Worm (Caenorhabditis elegans) whole organism, L4/young adult: Measurements from ENCODE around the gene T11G6.4.

Experiments used
- W03F9.2 ChIP-seq: fragments of 150-350 bp; optimal IDR thresholded peaks from 2 replicates; lab custom pipeline; 2014; ENCODE audit warnings: missing biosample characterization, missing genetic modification characterization
- dao-5 ChIP-seq: sonication (generic microtip); optimal IDR thresholded peaks from 2 replicates; lab custom pipeline; 2016; ENCODE audit warnings: missing genotype, missing genetic modification characterization, moderate library complexity, missing compliant biosample characterization
- him-1 ChIP-seq: sonication (generic microtip); optimal IDR thresholded peaks from 2 replicates; lab custom pipeline; 2016; ENCODE audit warnings: missing genotype, missing genetic modification reagents, missing genetic modification characterization, missing compliant biosample characterization

DNA sequence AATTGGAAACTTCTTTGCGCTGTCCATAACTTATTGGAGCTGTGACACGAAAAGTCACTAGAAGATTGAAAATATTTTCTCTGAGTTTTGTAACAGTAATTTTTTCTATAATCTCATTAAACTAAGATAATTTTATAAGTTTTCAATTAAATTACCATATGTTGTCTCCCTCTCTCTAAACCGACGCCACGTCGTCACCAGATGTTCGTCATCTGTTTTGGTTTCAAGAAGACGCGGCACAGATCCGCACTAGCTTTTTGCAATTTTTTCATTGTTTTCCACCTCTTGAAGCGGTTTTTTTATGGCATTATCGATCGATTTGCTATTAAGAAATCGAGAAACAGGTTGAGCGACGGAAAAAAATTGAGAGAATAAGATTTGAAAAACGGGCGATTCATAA, 47.8 kb downstream of the T11G6.4 start:
- TF ChIP-seq him-1 = no peak
- TF ChIP-seq dao-5 (tag; lab: Kevin White, UChicago) = no peak
- no peak for TF ChIP-seq W03F9.2
